Fruit fly (Drosophila melanogaster) whole organism, embryonic: ENCODE measurements around the gene Gr85a.

Experiments used
- CG10321 ChIP-seq: fragments of 200-800 bp; sonication (Bioruptor generic); IDR thresholded peaks from 2 replicates; pipeline ENCODE4 v1.3.6; 2022; ENCODE audit warnings: missing biosample characterization, missing genetic modification characterization
- CG10565 ChIP-seq: fragments of 200-800 bp; sonication (Bioruptor generic); optimal IDR thresholded peaks from 3 replicates; lab custom pipeline; 2016; ENCODE audit warnings: missing biosample characterization, mild to moderate bottlenecking, missing genetic modification characterization
- CG10979 ChIP-seq: fragments of 200-800 bp; sonication (Bioruptor generic); optimal IDR thresholded peaks from 2 replicates; lab custom pipeline; 2018; ENCODE audit warnings: missing biosample characterization, mild to moderate bottlenecking, missing genetic modification characterization, moderate library complexity
- CG12104 ChIP-seq: fragments of 200-800 bp; sonication (Bioruptor generic); optimal IDR thresholded peaks from 3 replicates; lab custom pipeline; 2016; ENCODE audit warnings: missing biosample characterization, missing genetic modification characterization
- CG14710 ChIP-seq: fragments of 200-800 bp; sonication (Bioruptor generic); optimal IDR thresholded peaks from 3 replicates; lab custom pipeline; 2019; ENCODE audit warnings: missing biosample characterization, mild to moderate bottlenecking, missing genetic modification characterization, moderate library complexity
- CG17802 ChIP-seq: fragments of 200-800 bp; sonication (Bioruptor generic); optimal IDR thresholded peaks from 2 replicates; lab custom pipeline; 2018; ENCODE audit warnings: missing biosample characterization, mild to moderate bottlenecking, missing genetic modification characterization, moderate library complexity
- CG30403 ChIP-seq: fragments of 200-800 bp; sonication (Bioruptor generic); optimal IDR thresholded peaks from 3 replicates; lab custom pipeline; 2016; ENCODE audit warnings: missing biosample characterization, missing genetic modification characterization
- CG31224 ChIP-seq: fragments of 200-800 bp; sonication (Bioruptor generic); IDR thresholded peaks from 2 replicates; pipeline ENCODE4 v1.3.6; 2022; ENCODE audit warnings: missing biosample characterization, missing genetic modification characterization
- CG3407 ChIP-seq: fragments of 200-800 bp; sonication (Bioruptor generic); optimal IDR thresholded peaks from 2 replicates; lab custom pipeline; 2018; ENCODE audit warnings: missing biosample characterization, mild to moderate bottlenecking, missing genetic modification characterization
- CG4282 ChIP-seq: fragments of 200-800 bp; sonication (Bioruptor generic); optimal IDR thresholded peaks from 2 replicates; lab custom pipeline; 2016; ENCODE audit warnings: missing biosample characterization, missing genetic modification characterization
- CG8478 ChIP-seq: fragments of >200 bp; optimal IDR thresholded peaks from 2 replicates; lab custom pipeline; 2018
- CG8765 ChIP-seq: fragments of 200-800 bp; sonication (Bioruptor generic); IDR thresholded peaks from 2 replicates; pipeline ENCODE4 v1.3.6; 2022; ENCODE audit warnings: missing biosample characterization, missing genetic modification characterization
- Dek ChIP-seq: fragments of 200-800 bp; sonication (Bioruptor generic); optimal IDR thresholded peaks from 3 replicates; lab custom pipeline; 2019; ENCODE audit warnings: missing biosample characterization, mild to moderate bottlenecking, missing genetic modification characterization, moderate library complexity
- Hsf ChIP-seq: fragments of 200-800 bp; sonication (Bioruptor generic); optimal IDR thresholded peaks from 3 replicates; lab custom pipeline; 2016; ENCODE audit warnings: missing biosample characterization, missing genetic modification characterization
- Sox100B ChIP-seq: fragments of 200-800 bp; sonication (Bioruptor generic); optimal IDR thresholded peaks from 3 replicates; lab custom pipeline; 2018; ENCODE audit warnings: missing biosample characterization, mild to moderate bottlenecking, missing genetic modification characterization
- TFAM ChIP-seq: fragments of 200-800 bp; sonication (Bioruptor generic); optimal IDR thresholded peaks from 2 replicates; lab custom pipeline; 2017; ENCODE audit warnings: missing biosample characterization, missing genetic modification characterization, inconsistent platforms
- az2 ChIP-seq: fragments of 200-800 bp; sonication (Bioruptor generic); optimal IDR thresholded peaks from 3 replicates; lab custom pipeline; 2016; ENCODE audit warnings: missing biosample characterization, missing genetic modification characterization
- bab2 ChIP-seq: fragments of 200-800 bp; sonication (Bioruptor generic); optimal IDR thresholded peaks from 2 replicates; lab custom pipeline; 2016; ENCODE audit warnings: missing biosample characterization, missing genetic modification characterization
- bbx ChIP-seq: fragments of 200-800 bp; sonication (Bioruptor generic); IDR thresholded peaks from 2 replicates; pipeline ENCODE4 v1.3.6; 2022; ENCODE audit warnings: missing biosample characterization, missing genetic modification characterization; ENCODE audit not compliant: partially characterized antibody
- cg ChIP-seq: fragments of 200-800 bp; sonication (Bioruptor generic); optimal IDR thresholded peaks from 3 replicates; lab custom pipeline; 2019; ENCODE audit warnings: missing biosample characterization, mild to moderate bottlenecking, missing genetic modification characterization, moderate library complexity
- ci ChIP-seq: fragments of 200-800 bp; sonication (Bioruptor generic); IDR thresholded peaks from 3 replicates; pipeline ENCODE4 v1.3.6; 2022; ENCODE audit warnings: missing biosample characterization, missing genetic modification characterization
- crol ChIP-seq: fragments of 200-800 bp; sonication (Bioruptor generic); IDR thresholded peaks from 2 replicates; pipeline ENCODE4 v1.3.6; 2022; ENCODE audit warnings: missing biosample characterization, missing genetic modification characterization
- dmrt11E ChIP-seq: fragments of 200-800 bp; sonication (Bioruptor generic); optimal IDR thresholded peaks from 3 replicates; lab custom pipeline; 2018; ENCODE audit warnings: missing biosample characterization, mild to moderate bottlenecking, missing genetic modification characterization, moderate library complexity
- ftz-f1 ChIP-seq: fragments of 200-800 bp; sonication (Bioruptor generic); optimal IDR thresholded peaks from 2 replicates; lab custom pipeline; 2016; ENCODE audit warnings: missing biosample characterization, missing genetic modification characterization
- grn ChIP-seq: fragments of 200-800 bp; sonication (Bioruptor generic); optimal IDR thresholded peaks from 3 replicates; lab custom pipeline; 2017; ENCODE audit warnings: missing biosample characterization, missing genetic modification characterization
- inv ChIP-seq: fragments of 200-800 bp; sonication (Bioruptor generic); IDR thresholded peaks from 2 replicates; pipeline ENCODE4 v1.3.6; 2022; ENCODE audit warnings: missing biosample characterization, missing genetic modification characterization; ENCODE audit not compliant: partially characterized antibody
- nerfin-2 ChIP-seq: fragments of 200-800 bp; sonication (Bioruptor generic); IDR thresholded peaks from 2 replicates; pipeline ENCODE4 v1.3.6; 2022; ENCODE audit warnings: missing biosample characterization, missing genetic modification characterization; ENCODE audit not compliant: partially characterized antibody
- onecut ChIP-seq: fragments of 200-800 bp; sonication (Bioruptor generic); IDR thresholded peaks from 2 replicates; pipeline ENCODE4 v1.3.6; 2022; ENCODE audit warnings: missing biosample characterization, missing genetic modification characterization
- p53 ChIP-seq: fragments of 200-800 bp; sonication (Bioruptor generic); optimal IDR thresholded peaks from 2 replicates; lab custom pipeline; 2016; ENCODE audit warnings: missing biosample characterization, missing genetic modification characterization
- pfk ChIP-seq: fragments of 200-800 bp; sonication (Bioruptor generic); optimal IDR thresholded peaks from 2 replicates; lab custom pipeline; 2018; ENCODE audit warnings: missing biosample characterization, mild to moderate bottlenecking, missing genetic modification characterization, moderate library complexity
- phol ChIP-seq: fragments of 200-800 bp; sonication (Bioruptor generic); optimal IDR thresholded peaks from 3 replicates; lab custom pipeline; 2018; ENCODE audit warnings: missing biosample characterization, mild to moderate bottlenecking, missing genetic modification characterization, moderate library complexity
- row ChIP-seq: fragments of 200-800 bp; sonication (Bioruptor generic); IDR thresholded peaks from 3 replicates; pipeline ENCODE4 v1.3.6; 2022; ENCODE audit warnings: missing biosample characterization, missing genetic modification characterization
- sr ChIP-seq: fragments of 200-800 bp; sonication (Bioruptor generic); IDR thresholded peaks from 3 replicates; pipeline ENCODE4 v1.3.6; 2022; ENCODE audit warnings: missing biosample characterization, missing genetic modification characterization
- tna ChIP-seq: fragments of 200-800 bp; sonication (Bioruptor generic); IDR thresholded peaks from 2 replicates; pipeline ENCODE4 v1.3.6; 2022; ENCODE audit warnings: missing biosample characterization, missing genetic modification characterization; ENCODE audit not compliant: partially characterized antibody
- vnd ChIP-seq: fragments of 200-800 bp; sonication (Bioruptor generic); IDR thresholded peaks from 3 replicates; pipeline ENCODE4 v1.3.6; 2022; ENCODE audit warnings: missing biosample characterization, missing genetic modification characterization; ENCODE audit not compliant: partially characterized antibody
- zfh2 ChIP-seq: fragments of 200-800 bp; sonication (Bioruptor generic); optimal IDR thresholded peaks from 2 replicates; lab custom pipeline; 2016; ENCODE audit warnings: missing biosample characterization, missing genetic modification characterization

The Gr85a gene

DNA sequence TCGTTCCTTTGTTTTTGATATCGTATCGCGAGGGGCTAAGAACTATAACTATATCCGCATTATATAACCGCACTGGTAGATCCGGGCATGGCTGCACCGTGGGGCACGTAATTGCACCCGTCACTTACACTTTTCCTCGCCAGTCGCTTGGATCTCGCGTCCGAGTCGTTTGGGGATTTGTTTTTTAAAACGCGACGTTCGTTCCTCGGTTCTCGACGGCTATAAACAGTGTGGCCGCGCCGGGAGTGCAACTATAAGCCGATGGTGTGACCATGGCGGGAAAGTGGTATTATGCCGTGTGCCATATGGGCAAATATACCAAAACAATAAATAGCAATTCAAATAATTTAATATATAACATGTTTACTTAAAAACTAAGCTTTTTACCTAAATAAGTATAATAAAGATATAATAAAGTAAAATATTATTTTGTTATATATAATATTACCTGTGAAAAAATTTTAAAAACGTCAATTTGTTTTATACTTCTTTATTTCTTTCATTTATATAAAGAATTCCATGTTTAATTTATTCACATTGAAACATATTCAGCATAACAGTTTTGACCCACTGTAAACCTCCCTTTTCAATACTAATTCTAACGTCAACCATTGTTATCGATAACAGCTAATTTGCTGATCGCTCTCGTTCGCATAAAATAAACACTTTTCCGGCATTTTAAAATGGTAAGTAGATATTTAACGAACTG, 46.2 kb upstream of the Gr85a start, which contains the start of the genes Mical and CG3909 (continued):
- TF ChIP-seq CG30403 (peak; percentile 85), dmrt11E (tag; lab: Kevin White, UChicago) (peak; percentile 85), vnd (peak; percentile 38; the same call in 1 of the 3 replicates), pfk (GFP tag; lab: Kevin White, UChicago) (no peak), CG8765 (GFP tag; lab: Robert Waterston, UW) (peak; percentile 65; the same call in 1 of the 2 replicates), CG12104 (GFP tag; lab: Kevin White, UChicago) (peak; percentile 80), TFAM (no peak), phol (tag; lab: Kevin White, UChicago) (peak; percentile 92), bbx (GFP tag; lab: Robert Waterston, UW) (peak; percentile 50; the same call in 1 of the 2 replicates), CG14710 (peak; percentile 89)

DNA sequence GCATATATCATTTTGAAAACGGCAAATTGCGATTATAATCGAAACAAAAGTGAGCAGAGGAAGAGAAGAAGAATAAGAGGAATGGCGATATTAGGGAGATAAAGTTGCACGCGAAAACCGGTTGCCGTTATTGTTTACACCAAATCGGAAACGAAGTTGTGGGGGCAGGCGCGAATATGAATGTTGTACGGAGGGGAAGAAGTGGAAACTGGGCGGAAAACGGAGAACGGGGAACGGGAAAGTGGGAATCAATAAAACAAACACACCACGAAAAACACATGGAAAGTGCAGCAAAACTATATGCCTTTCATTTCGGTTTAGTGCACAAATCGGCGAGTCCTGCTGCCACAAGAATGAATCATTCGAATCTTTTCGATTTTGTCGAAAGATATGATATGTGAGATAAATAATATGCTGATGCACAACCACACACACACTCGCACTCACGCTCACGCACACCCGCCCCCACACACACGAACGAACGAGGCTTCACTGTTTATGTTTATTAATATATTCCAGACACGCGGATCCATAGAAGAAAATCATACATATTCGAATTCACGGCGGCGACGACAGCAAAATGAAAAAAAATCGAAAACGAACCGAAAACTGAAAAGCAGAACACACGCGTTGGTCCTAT, 45.6 kb upstream of the Gr85a start:
- TF ChIP-seq nerfin-2 (GFP tag; lab: Robert Waterston, UW) = peak; percentile 10; the same call in 1 of the 2 replicates
- no peak for TF ChIP-seq Dek (tag; lab: Kevin White, UChicago)
- TF ChIP-seq sr (GFP tag; lab: Robert Waterston, UW) = peak; percentile 89
- peak; percentile 3 for TF ChIP-seq grn
- TF ChIP-seq tna (GFP tag; lab: Robert Waterston, UW) = 0 out of 2 replicates have a peak, but pooled peaks have one; percentile 10
- TF ChIP-seq cg (GFP tag; lab: Kevin White, UChicago) = peak; percentile 70
- peak; percentile 80 for TF ChIP-seq crol
- TF ChIP-seq CG10321 (GFP tag; lab: Robert Waterston, UW) = no peak
- TF ChIP-seq onecut = peak; percentile 66

- TF ChIP-seq Sox100B (GFP tag; lab: Kevin White, UChicago) (no peak), CG4282 (GFP tag; lab: Kevin White, UChicago) (no peak), ci (GFP tag; lab: Robert Waterston, UW) (no peak), zfh2 (no peak), p53 (GFP tag; lab: Kevin White, UChicago) (no peak), bab2 (GFP tag; lab: Kevin White, UChicago) (no peak), CG8478 (lab: Kevin White, UChicago) (no peak), ftz-f1 (GFP tag; lab: Kevin White, UChicago) (no peak), CG31224 (no peak), inv (GFP tag; lab: Robert Waterston, UW) (no peak), row (no peak), CG10565 (GFP tag; lab: Kevin White, UChicago) (no peak), CG10979 (tag; lab: Kevin White, UChicago) (no peak), Hsf (GFP tag; lab: Kevin White, UChicago) (no peak)
Observed at dm6 chr3R:10040505-10040904, 43.9 kb upstream of the Gr85a start.

- TF ChIP-seq CG3407 (no peak), CG17802 (no peak), az2 (no peak)
Observed at dm6 chr3R:10039188-10039587, 42.6 kb upstream of the Gr85a start.
